Fruit fly (Drosophila melanogaster): Measurements from ENCODE around the gene Noc1.

Gene Noc1

DNA sequence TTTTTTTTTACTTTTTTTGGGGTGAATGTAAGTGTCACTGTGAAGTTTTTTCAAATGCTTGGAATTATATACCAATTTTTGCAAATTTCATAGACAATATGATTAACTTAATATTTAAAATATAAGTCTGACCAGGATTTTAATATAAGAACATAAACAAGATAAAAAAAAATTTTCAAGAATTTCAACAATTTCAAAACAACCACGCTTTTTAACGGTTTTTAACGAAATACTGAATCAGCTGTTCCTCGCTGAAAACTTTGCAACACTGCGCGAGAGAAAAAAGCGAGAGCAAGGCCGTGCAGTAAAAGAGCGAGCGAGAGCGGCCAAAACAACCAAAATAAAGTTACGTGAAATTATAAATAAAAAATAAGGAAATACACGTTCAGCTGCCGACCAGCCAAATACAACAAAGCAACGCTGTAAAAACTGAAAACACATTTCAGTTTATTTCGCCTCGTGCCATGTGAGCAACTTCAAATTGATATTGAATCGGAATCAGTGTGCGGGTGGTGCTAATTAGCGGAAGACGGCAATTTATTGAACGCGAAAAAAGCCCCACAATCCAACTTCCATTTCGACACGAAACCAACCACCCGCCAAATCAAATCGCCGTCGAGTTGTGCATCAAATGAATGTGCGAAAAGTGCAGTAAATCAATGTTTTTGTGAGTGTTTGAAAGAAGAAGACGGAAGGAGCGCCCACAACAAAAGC, 21.8 kb downstream of the Noc1 start, which contains the start of the genes CG46439, Iyd and CG33947 (continued):
- no peak for TF ChIP-seq CoRest (tag; optimal IDR thresholded peaks at IDR 0.05)
- TF ChIP-seq sna (GFP tag; IDR thresholded peaks at IDR 0.05; ENCODE audit: partially characterized antibody) = peak; percentile 54
- TF ChIP-seq B-H2 (GFP tag; optimal IDR thresholded peaks at IDR 0.05) = peak; percentile 6
- no peak for TF ChIP-seq croc (GFP tag; conservative IDR thresholded peaks at IDR 0.05)
- TF ChIP-seq nerfin-2 (GFP tag; IDR thresholded peaks at IDR 0.05; ENCODE audit: partially characterized antibody) = no peak
- TF ChIP-seq CG10979 (tag; optimal IDR thresholded peaks at IDR 0.05) = no peak
- no peak for TF ChIP-seq CG10321 (GFP tag; IDR thresholded peaks at IDR 0.05)
- no peak for TF ChIP-seq CG3281 (GFP tag; optimal IDR thresholded peaks at IDR 0.05)
- no peak for TF ChIP-seq Max (GFP tag; optimal IDR thresholded peaks at IDR 0.05)
- TF ChIP-seq ttk (GFP tag; IDR thresholded peaks at IDR 0.05) = no peak
- no peak for TF ChIP-seq dmrt99B (tag; optimal IDR thresholded peaks at IDR 0.05)
- TF ChIP-seq chn (GFP tag; optimal IDR thresholded peaks at IDR 0.05) = peak; percentile 4
- no peak for TF ChIP-seq Oli (tag; optimal IDR thresholded peaks at IDR 0.05)
- no peak for TF ChIP-seq CG10654 (GFP tag; optimal IDR thresholded peaks at IDR 0.05)
- TF ChIP-seq Ravus (GFP tag; IDR thresholded peaks at IDR 0.05) = no peak
- TF ChIP-seq Nf-YC (tag; optimal IDR thresholded peaks at IDR 0.05) = peak; percentile 13
- TF ChIP-seq trh (GFP tag; optimal IDR thresholded peaks at IDR 0.05) = no peak
- peak in 1 of 2 experiments; percentile 68 for TF ChIP-seq Eip74EF (GFP tag; optimal IDR thresholded peaks at IDR 0.05)
- no peak for TF ChIP-seq Xbp1 (GFP tag; optimal IDR thresholded peaks at IDR 0.05)
- no peak for TF ChIP-seq B-H1 (GFP tag; IDR thresholded peaks at IDR 0.05)
- TF ChIP-seq CG10431 (GFP tag; optimal IDR thresholded peaks at IDR 0.05) = no peak
- peak; percentile 34 for TF ChIP-seq Ets97D (GFP tag; optimal IDR thresholded peaks at IDR 0.05)
- no peak for TF ChIP-seq Meics (GFP tag; optimal IDR thresholded peaks at IDR 0.05)
- TF ChIP-seq trem (tag; optimal IDR thresholded peaks at IDR 0.05) = peak; percentile 18
- no peak for TF ChIP-seq lmd (GFP tag; IDR thresholded peaks at IDR 0.05)
- peak; percentile 16 for TF ChIP-seq corto (GFP tag; optimal IDR thresholded peaks at IDR 0.05)
- TF ChIP-seq CG1647 (GFP tag; optimal IDR thresholded peaks at IDR 0.05) = no peak
- no peak for TF ChIP-seq CG30403 (GFP tag; optimal IDR thresholded peaks at IDR 0.05)
- 0 out of 3 replicates have a peak, but pooled peaks have one; percentile 32 for TF ChIP-seq zfh1 (GFP tag; IDR thresholded peaks at IDR 0.05)
- no peak; the same call in 2 of the 3 replicates for TF ChIP-seq zen2 (GFP tag; IDR thresholded peaks at IDR 0.05; ENCODE audit: partially characterized antibody)
- no peak for TF ChIP-seq oc (tag; optimal IDR thresholded peaks at IDR 0.05)
- TF ChIP-seq knrl (GFP tag; IDR thresholded peaks at IDR 0.05; ENCODE audit: partially characterized antibody) = no peak
- TF ChIP-seq CG11723 (GFP tag; optimal IDR thresholded peaks at IDR 0.05) = no peak
- TF ChIP-seq CG4707 (GFP tag; optimal IDR thresholded peaks at IDR 0.05) = no peak
- TF ChIP-seq Doc2 (GFP tag; IDR thresholded peaks at IDR 0.05) = no peak
- TF ChIP-seq HmgZ (tag; optimal IDR thresholded peaks at IDR 0.05) = peak; percentile 13
- TF ChIP-seq CG2199 (GFP tag; IDR thresholded peaks at IDR 0.05) = 0 out of 3 replicates have a peak, but pooled peaks have one; percentile 13
- TF ChIP-seq pzg (GFP tag; optimal IDR thresholded peaks at IDR 0.05) = peak; percentile 37
- TF ChIP-seq Taf1 (GFP tag; IDR thresholded peaks at IDR 0.05) = no peak
- TF ChIP-seq stc (GFP tag; IDR thresholded peaks at IDR 0.05) = no peak
- no peak for TF ChIP-seq ac (GFP tag; optimal IDR thresholded peaks at IDR 0.05)
- 0 out of 2 replicates have a peak, but pooled peaks have one; percentile 19 for TF ChIP-seq Xrp1 (GFP tag; IDR thresholded peaks at IDR 0.05)
- TF ChIP-seq CG33557 (GFP tag; optimal IDR thresholded peaks at IDR 0.05) = no peak
- no peak for TF ChIP-seq CG7372 (GFP tag; IDR thresholded peaks at IDR 0.05)
- TF ChIP-seq CG5245 (GFP tag; optimal IDR thresholded peaks at IDR 0.05) = no peak
- TF ChIP-seq nau (GFP tag; optimal IDR thresholded peaks at IDR 0.05) = peak; percentile 59
- TF ChIP-seq ERR (GFP tag; optimal IDR thresholded peaks at IDR 0.05) = no peak
- TF ChIP-seq D (optimal IDR thresholded peaks at IDR 0.05) = no peak
- TF ChIP-seq D (GFP tag; optimal IDR thresholded peaks at IDR 0.05) = no peak
- no peak for TF ChIP-seq da (GFP tag; optimal IDR thresholded peaks at IDR 0.05)
